Fruit fly (Drosophila melanogaster): ENCODE data around the gene CG11815.

Gene CG11815

dm6 chr3L:2004732-2005131 lies 33.7 kb upstream of the CG11815 start:
- TF ChIP-seq Max (GFP tag; optimal IDR thresholded peaks at IDR 0.05) (no peak), pnt (GFP tag; optimal IDR thresholded peaks at IDR 0.05) (no peak), pita (GFP tag; optimal IDR thresholded peaks at IDR 0.05) (no peak), z (GFP tag; IDR thresholded peaks at IDR 0.05) (no peak), ken (GFP tag; IDR thresholded peaks at IDR 0.05) (no peak), trem (tag; optimal IDR thresholded peaks at IDR 0.05) (no peak), CG2875 (GFP tag; optimal IDR thresholded peaks at IDR 0.05) (peak; percentile 19), Hmr (GFP tag; optimal IDR thresholded peaks at IDR 0.05) (peak; percentile 21), kay (GFP tag; optimal IDR thresholded peaks at IDR 0.05) (no peak), sob (GFP tag; IDR thresholded peaks at IDR 0.05) (no peak), HLHmδ (GFP tag; optimal IDR thresholded peaks at IDR 0.05) (no peak), slbo (GFP tag; IDR thresholded peaks at IDR 0.05) (no peak), chn (GFP tag; optimal IDR thresholded peaks at IDR 0.05) (no peak), CG3407 (GFP tag; optimal IDR thresholded peaks at IDR 0.05) (peak; percentile 26), vnd (GFP tag; IDR thresholded peaks at IDR 0.05; ENCODE audit: partially characterized antibody) (no peak), Adf1 (GFP tag; IDR thresholded peaks at IDR 0.05) (no peak), CG11085 (GFP tag; IDR thresholded peaks at IDR 0.05) (no peak), ind (GFP tag; optimal IDR thresholded peaks at IDR 0.05) (no peak), CG8359 (GFP tag; optimal IDR thresholded peaks at IDR 0.05; ENCODE audit: borderline replicate concordance) (no peak), CG9609 (GFP tag; optimal IDR thresholded peaks at IDR 0.05) (no peak), CG18764 (GFP tag; optimal IDR thresholded peaks at IDR 0.05) (no peak), CG8478 (optimal IDR thresholded peaks at IDR 0.05) (no peak), nau (GFP tag; optimal IDR thresholded peaks at IDR 0.05) (peak; percentile 16), CG15601 (tag; optimal IDR thresholded peaks at IDR 0.05) (no peak), Lpt (GFP tag; optimal IDR thresholded peaks at IDR 0.05) (no peak), hbn (GFP tag; IDR thresholded peaks at IDR 0.05; ENCODE audit: partially characterized antibody) (no peak), cato (GFP tag; optimal IDR thresholded peaks at IDR 0.05; ENCODE audit: borderline replicate concordance) (no peak), Hsf (GFP tag; optimal IDR thresholded peaks at IDR 0.05) (no peak), Scr (GFP tag; IDR thresholded peaks at IDR 0.05; ENCODE audit: partially characterized antibody) (no peak), Atf6 (GFP tag; IDR thresholded peaks at IDR 0.05) (no peak), sisA (GFP tag; IDR thresholded peaks at IDR 0.05) (no peak), CG18619 (GFP tag; optimal IDR thresholded peaks at IDR 0.05) (peak; percentile 11), CTCF (GFP tag; optimal IDR thresholded peaks at IDR 0.05) (no peak), Mrtf (GFP tag; IDR thresholded peaks at IDR 0.05) (no peak), az2 (GFP tag; optimal IDR thresholded peaks at IDR 0.05) (no peak), fd96Cb (tag; optimal IDR thresholded peaks at IDR 0.05) (no peak), lov (optimal IDR thresholded peaks at IDR 0.05) (no peak), lov (GFP tag; IDR thresholded peaks at IDR 0.05) (0 out of 3 replicates have a peak, but pooled peaks have one; percentile 14), CG14014 (GFP tag; IDR thresholded peaks at IDR 0.05) (0 out of 2 replicates have a peak, but pooled peaks have one; percentile 26), Xbp1 (GFP tag; optimal IDR thresholded peaks at IDR 0.05) (no peak), CG11247 (GFP tag; IDR thresholded peaks at IDR 0.05) (0 out of 2 replicates have a peak, but pooled peaks have one; percentile 33), CG42726 (GFP tag; IDR thresholded peaks at IDR 0.05; ENCODE audit: partially characterized antibody) (no peak), BEAF-32 (GFP tag; optimal IDR thresholded peaks at IDR 0.05) (no peak), CG33557 (GFP tag; optimal IDR thresholded peaks at IDR 0.05) (no peak), aop (GFP tag; IDR thresholded peaks at IDR 0.05) (no peak), CG11093 (GFP tag; IDR thresholded peaks at IDR 0.05) (no peak), stc (GFP tag; IDR thresholded peaks at IDR 0.05) (no peak), Doc2 (GFP tag; IDR thresholded peaks at IDR 0.05) (no peak), CG6689 (GFP tag; IDR thresholded peaks at IDR 0.05) (no peak), dm (GFP tag; optimal IDR thresholded peaks at IDR 0.05) (no peak), ems (GFP tag; optimal IDR thresholded peaks at IDR 0.05) (no peak), CG30403 (GFP tag; optimal IDR thresholded peaks at IDR 0.05) (no peak), slou (GFP tag; optimal IDR thresholded peaks at IDR 0.05) (no peak), esg (GFP tag; conservative IDR thresholded peaks at IDR 0.05) (no peak)
